Worm (Caenorhabditis elegans) whole organism, L2 larva: ENCODE results near the gene F08F3.8.
A peak's percentile ranks its signal among the peaks of the same experiment; 100 is the strongest.

Experiments
- F13H6.1 ChIP-seq: sonication (generic microtip); optimal IDR thresholded peaks from 2 replicates; lab custom pipeline; 2016; ENCODE audit warnings: missing genetic modification characterization, missing compliant biosample characterization
- R02D3.7 ChIP-seq: fragments of 150-350 bp; optimal IDR thresholded peaks from 2 replicates; lab custom pipeline; 2014; ENCODE audit warnings: missing biosample characterization, missing genetic modification characterization
- Y55F3AM.14 ChIP-seq: fragments of 200-800 bp; sonication (Bioruptor generic); optimal IDR thresholded peaks from 2 replicates; lab custom pipeline; 2018; ENCODE audit warnings: mild to moderate bottlenecking, missing genetic modification characterization, missing compliant biosample characterization
- ZK546.5 ChIP-seq: sonication (generic microtip); optimal IDR thresholded peaks from 2 replicates; lab custom pipeline; 2017; ENCODE audit warnings: missing biosample characterization, missing genetic modification characterization
- aly-2 ChIP-seq: fragments of 150-350 bp; optimal IDR thresholded peaks from 2 replicates; lab custom pipeline; 2014; ENCODE audit warnings: missing biosample characterization, missing genetic modification characterization
- ama-1 ChIP-seq: fragments of 150-350 bp; optimal IDR thresholded peaks from 2 replicates; lab custom pipeline; 2018; ENCODE audit warnings: inconsistent platforms
- blmp-1 ChIP-seq: sonication (generic microtip); optimal IDR thresholded peaks from 2 replicates; lab custom pipeline; 2017; ENCODE audit warnings: missing genetic modification characterization, mild to moderate bottlenecking, missing compliant biosample characterization, antibody characterized with exemption, moderate library complexity; ENCODE audit not compliant: insufficient read depth
- ceh-16 ChIP-seq: fragments of 150-350 bp; optimal IDR thresholded peaks from 2 replicates; lab custom pipeline; 2014; ENCODE audit warnings: missing biosample characterization, missing genetic modification characterization
- ceh-82 ChIP-seq: fragments of 150-350 bp; optimal IDR thresholded peaks from 2 replicates; lab custom pipeline; 2014; ENCODE audit warnings: missing biosample characterization, missing genetic modification characterization
- egl-27 ChIP-seq: sonication (generic microtip); optimal IDR thresholded peaks from 3 replicates; lab custom pipeline; 2017; ENCODE audit warnings: missing biosample characterization, missing genetic modification reagents, missing genetic modification characterization
- elt-1 ChIP-seq: fragments of 150-350 bp; optimal IDR thresholded peaks from 2 replicates; lab custom pipeline; 2014; ENCODE audit warnings: missing biosample characterization, missing genetic modification characterization
- elt-3 ChIP-seq: sonication (generic microtip); optimal IDR thresholded peaks from 2 replicates; lab custom pipeline; 2017; ENCODE audit warnings: missing biosample characterization, missing genetic modification characterization
- fos-1 ChIP-seq: fragments of 150-350 bp; optimal IDR thresholded peaks from 2 replicates; lab custom pipeline; 2014; ENCODE audit warnings: missing biosample characterization, missing genetic modification characterization
- lin-11 ChIP-seq: fragments of 150-350 bp; sonication (generic microtip); optimal IDR thresholded peaks from 2 replicates; lab custom pipeline; 2014; ENCODE audit warnings: missing biosample characterization, missing genetic modification characterization, inconsistent platforms, mixed read lengths
- lin-13 ChIP-seq: fragments of 150-350 bp; optimal IDR thresholded peaks from 2 replicates; lab custom pipeline; 2014; ENCODE audit warnings: missing biosample characterization, missing genetic modification reagents, missing genetic modification characterization
- lin-39 ChIP-seq: fragments of 150-350 bp; optimal IDR thresholded peaks from 2 replicates; lab custom pipeline; 2014; ENCODE audit warnings: missing biosample characterization, missing genetic modification reagents, missing genetic modification characterization
- lsy-2 ChIP-seq, 2 experiments: fragments of 150-350 bp in 1 of 2; sonication (generic microtip) in 1 of 2; optimal IDR thresholded peaks; 2 replicates each; lab custom pipeline; 2014 to 2017; ENCODE audit warnings: missing biosample characterization in 2 of 2, missing genetic modification characterization in 2 of 2
- mbf-1 ChIP-seq: sonication (generic microtip); optimal IDR thresholded peaks from 2 replicates; lab custom pipeline; 2017; ENCODE audit warnings: missing biosample characterization, missing genetic modification characterization
- mdl-1 ChIP-seq, 2 experiments: fragments of 150-350 bp in 1 of 2; sonication (generic microtip) in 1 of 2; optimal IDR thresholded peaks; 2 replicates each; lab custom pipeline; 2017; ENCODE audit warnings: missing biosample characterization in 2 of 2, missing genetic modification characterization in 2 of 2
- nhr-10 ChIP-seq: sonication (generic microtip); optimal IDR thresholded peaks from 2 replicates; lab custom pipeline; 2017; ENCODE audit warnings: missing biosample characterization, missing genetic modification characterization
- nhr-11 ChIP-seq: fragments of 150-350 bp; optimal IDR thresholded peaks from 2 replicates; lab custom pipeline; 2014; ENCODE audit warnings: missing biosample characterization, missing genetic modification characterization
- nhr-129 ChIP-seq: fragments of 150-350 bp; optimal IDR thresholded peaks from 2 replicates; lab custom pipeline; 2014; ENCODE audit warnings: missing biosample characterization, missing genetic modification characterization
- nhr-23 ChIP-seq: fragments of 150-350 bp; optimal IDR thresholded peaks from 2 replicates; lab custom pipeline; 2014; ENCODE audit warnings: missing biosample characterization, missing genetic modification reagents, missing genetic modification characterization
- nhr-237 ChIP-seq: fragments of 150-350 bp; optimal IDR thresholded peaks from 2 replicates; lab custom pipeline; 2014; ENCODE audit warnings: missing biosample characterization, missing genetic modification characterization
- nhr-25 ChIP-seq: fragments of 150-350 bp; sonication (generic microtip); optimal IDR thresholded peaks from 3 replicates; lab custom pipeline; 2014; ENCODE audit warnings: missing biosample characterization, missing genetic modification characterization
- nhr-77 ChIP-seq: fragments of 150-350 bp; optimal IDR thresholded peaks from 2 replicates; lab custom pipeline; 2014; ENCODE audit warnings: missing biosample characterization, missing genetic modification characterization
- peb-1 ChIP-seq: fragments of 150-350 bp; optimal IDR thresholded peaks from 2 replicates; lab custom pipeline; 2014; ENCODE audit warnings: missing biosample characterization, missing genetic modification characterization
- skn-1 ChIP-seq: sonication (generic microtip); optimal IDR thresholded peaks from 2 replicates; lab custom pipeline; 2017; ENCODE audit warnings: missing biosample characterization, missing genetic modification characterization
- sma-9 ChIP-seq, 2 experiments: fragments of 150-350 bp in 1 of 2; sonication (generic microtip) in 1 of 2; optimal IDR thresholded peaks; 2 replicates each; lab custom pipeline; 2014 to 2016; ENCODE audit warnings: missing genetic modification characterization in 2 of 2, mild to moderate bottlenecking in 1 of 2, missing biosample characterization in 1 of 2, missing compliant biosample characterization in 1 of 2, missing genetic modification reagents in 1 of 2, moderate library complexity in 1 of 2
- snpc-4 ChIP-seq: fragments of 150-350 bp; optimal IDR thresholded peaks from 2 replicates; lab custom pipeline; 2014; ENCODE audit warnings: missing biosample characterization, missing genetic modification characterization
- unc-55 ChIP-seq: fragments of 150-350 bp; sonication (generic microtip); optimal IDR thresholded peaks from 3 replicates; lab custom pipeline; 2014; ENCODE audit warnings: missing biosample characterization, missing genetic modification reagents, missing genetic modification characterization
- unc-62 ChIP-seq: fragments of 150-350 bp; optimal IDR thresholded peaks from 2 replicates; lab custom pipeline; 2014; ENCODE audit warnings: missing biosample characterization, missing genetic modification reagents, missing genetic modification characterization
- zag-1 ChIP-seq: fragments of 150-350 bp; optimal IDR thresholded peaks from 2 replicates; lab custom pipeline; 2014; ENCODE audit warnings: missing biosample characterization, missing genetic modification characterization
- ztf-1 ChIP-seq: fragments of 200-800 bp; sonication (Bioruptor generic); conservative IDR thresholded peaks from 2 replicates; pipeline ENCODE4 v1.3.6; 2022; ENCODE audit warnings: missing genetic modification characterization, missing compliant biosample characterization
- ztf-11 ChIP-seq: sonication (generic microtip); optimal IDR thresholded peaks from 2 replicates; lab custom pipeline; 2017; ENCODE audit warnings: missing biosample characterization, missing genetic modification characterization
- ztf-4 ChIP-seq: fragments of 150-350 bp; optimal IDR thresholded peaks from 2 replicates; lab custom pipeline; 2014; ENCODE audit warnings: missing biosample characterization, missing genetic modification characterization

Gene F08F3.8

DNA sequence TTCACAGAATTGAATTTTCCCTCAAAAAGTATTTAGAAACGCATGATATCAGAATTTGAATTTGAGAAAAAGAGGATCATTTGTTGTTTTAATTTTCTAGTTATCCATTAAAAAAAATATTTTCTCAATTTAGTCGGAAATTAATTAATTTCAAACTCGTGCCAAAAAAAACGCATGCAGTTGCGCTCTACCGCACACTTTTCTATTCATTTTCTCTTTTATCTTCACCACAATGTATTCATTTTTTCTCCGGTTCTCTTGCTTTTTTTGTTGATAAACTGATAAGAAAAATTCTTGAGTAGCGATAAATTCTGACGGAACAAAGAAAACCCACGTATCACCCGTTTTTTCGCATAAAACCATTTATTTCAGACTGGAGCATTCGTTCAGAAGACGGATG lies 621 bp upstream of the F08F3.8 start, which contains the start of gene acl-6 (continued):
- TF ChIP-seq sma-9 (GFP tag; optimal IDR thresholded peaks at IDR 0.05; lab: Kevin White, UChicago): peak; percentile 80
- TF ChIP-seq sma-9 (tag; optimal IDR thresholded peaks at IDR 0.05; lab: Kevin White, UChicago): no peak
- no peak for TF ChIP-seq lin-39 (tag; lab: Kevin White, UChicago)
- peak; percentile 64 for TF ChIP-seq skn-1 (tag; lab: Kevin White, UChicago)
- peak; percentile 37 for TF ChIP-seq egl-27 (tag; lab: Kevin White, UChicago)
- TF ChIP-seq elt-1 (tag; lab: Kevin White, UChicago): no peak
- TF ChIP-seq ceh-82 (tag; lab: Kevin White, UChicago): no peak
- no peak for TF ChIP-seq ztf-1 (GFP tag; lab: Robert Waterston, UW)
- TF ChIP-seq nhr-129 (tag; lab: Kevin White, UChicago): peak; percentile 25
- no peak for TF ChIP-seq ZK546.5 (tag; lab: Kevin White, UChicago)
- TF ChIP-seq R02D3.7 (tag; lab: Kevin White, UChicago): no peak
- no peak for TF ChIP-seq nhr-11 (tag; lab: Kevin White, UChicago)
- no peak for TF ChIP-seq peb-1 (tag; lab: Kevin White, UChicago)
- no peak for TF ChIP-seq lin-11 (tag; lab: Kevin White, UChicago)
- TF ChIP-seq zag-1: no peak
- no peak for TF ChIP-seq blmp-1 (tag; lab: Kevin White, UChicago)
- TF ChIP-seq ceh-16 (tag; lab: Kevin White, UChicago): no peak
- TF ChIP-seq lin-13 (GFP tag; lab: Kevin White, UChicago): peak; percentile 37
- TF ChIP-seq F13H6.1: no peak
- TF ChIP-seq mdl-1 (tag; optimal IDR thresholded peaks at IDR 0.05; lab: Kevin White, UChicago): no peak
- TF ChIP-seq, all 48 proteins: peak for 12

DNA sequence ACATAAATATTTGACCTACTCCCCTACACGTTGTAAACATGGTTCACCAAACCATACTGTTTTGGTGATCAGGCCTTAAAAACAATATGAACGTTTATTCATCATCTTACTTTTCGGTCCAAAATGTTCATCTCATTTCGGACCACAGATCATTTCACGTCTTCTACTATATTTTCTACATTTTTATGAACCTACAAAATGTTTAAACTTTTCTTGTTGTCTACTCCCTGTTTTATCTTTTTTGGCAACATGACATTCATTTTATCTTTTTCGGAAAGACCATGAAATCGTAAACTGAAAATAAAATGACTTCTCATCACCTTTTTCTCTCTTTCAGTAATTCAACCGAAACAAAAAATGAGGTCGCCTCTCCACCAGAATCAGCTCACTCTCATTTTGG lies 4.5 kb downstream of the F08F3.8 start, which contains the start of gene rhr-1:
Gene rhr-1 (plus strand): TSS at position 301 of the 400 bp plus-strand sequence.
- no peak for TF ChIP-seq lsy-2 (tag; optimal IDR thresholded peaks at IDR 0.05; lab: Kevin White, UChicago)
- TF ChIP-seq lin-13 (GFP tag; lab: Kevin White, UChicago): no peak
- no peak for TF ChIP-seq Y55F3AM.14 (GFP tag; lab: Kevin White, UChicago)
- no peak for TF ChIP-seq nhr-23 (tag; lab: Kevin White, UChicago)
- TF ChIP-seq F13H6.1: no peak
- no peak for TF ChIP-seq ZK546.5 (tag; lab: Kevin White, UChicago)
- TF ChIP-seq unc-55 (GFP tag; lab: Kevin White, UChicago): no peak
- no peak for TF ChIP-seq peb-1 (tag; lab: Kevin White, UChicago)
- no peak for TF ChIP-seq nhr-129 (tag; lab: Kevin White, UChicago)
- no peak for TF ChIP-seq nhr-77
- TF ChIP-seq blmp-1 (tag; lab: Kevin White, UChicago): no peak
- no peak for TF ChIP-seq ceh-82 (tag; lab: Kevin White, UChicago)
- TF ChIP-seq ztf-11 (tag; lab: Kevin White, UChicago): no peak
- TF ChIP-seq unc-62 (GFP tag; lab: Kevin White, UChicago): no peak
- TF ChIP-seq elt-3 (tag; lab: Kevin White, UChicago): no peak
- TF ChIP-seq snpc-4 (tag; lab: Kevin White, UChicago): no peak

DNA sequence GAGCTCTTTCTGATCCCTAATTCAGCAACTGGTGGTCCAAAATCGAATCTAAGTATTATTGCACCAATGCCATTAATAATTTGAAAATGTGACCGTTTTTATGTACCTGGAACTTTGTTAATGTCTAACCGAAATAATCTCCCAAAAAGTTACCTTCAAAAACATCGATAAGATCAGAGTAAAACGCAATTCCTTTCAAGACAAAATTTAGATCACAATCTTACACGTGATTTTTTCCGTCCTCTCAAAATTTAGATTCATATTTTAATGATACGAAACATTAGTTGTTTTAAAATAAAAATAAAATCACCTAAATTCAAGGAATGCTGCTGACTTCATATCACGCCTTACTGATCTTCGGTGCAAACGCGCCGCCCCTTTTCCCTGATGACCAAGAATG lies 6.1 kb downstream of the F08F3.8 start:
- TF ChIP-seq sma-9 (GFP tag; optimal IDR thresholded peaks at IDR 0.05; lab: Kevin White, UChicago): peak; percentile 67
- no peak for TF ChIP-seq sma-9 (tag; optimal IDR thresholded peaks at IDR 0.05; lab: Kevin White, UChicago)
- no peak for TF ChIP-seq ama-1
- TF ChIP-seq skn-1 (tag; lab: Kevin White, UChicago): no peak
- peak; percentile 28 for TF ChIP-seq nhr-25
- TF ChIP-seq mbf-1 (tag; lab: Kevin White, UChicago): no peak
- TF ChIP-seq ztf-4 (tag; lab: Kevin White, UChicago): no peak
- TF ChIP-seq lin-39 (tag; lab: Kevin White, UChicago): no peak
- TF ChIP-seq snpc-4 (tag; lab: Kevin White, UChicago): no peak
- TF ChIP-seq lin-13 (GFP tag; lab: Kevin White, UChicago): no peak
- TF ChIP-seq elt-1 (tag; lab: Kevin White, UChicago): peak; percentile 86
- TF ChIP-seq F13H6.1: no peak
- TF ChIP-seq fos-1 (tag; lab: Kevin White, UChicago): no peak
- peak; percentile 72 for TF ChIP-seq ceh-16 (tag; lab: Kevin White, UChicago)
- no peak for TF ChIP-seq aly-2 (tag; lab: Kevin White, UChicago)
- TF ChIP-seq nhr-23 (tag; lab: Kevin White, UChicago): peak; percentile 65
- TF ChIP-seq nhr-10 (tag; lab: Kevin White, UChicago): no peak
- no peak for TF ChIP-seq nhr-11 (tag; lab: Kevin White, UChicago)
- TF ChIP-seq nhr-237 (tag; lab: Kevin White, UChicago): no peak
